Worm (Caenorhabditis elegans) whole organism, late embryonic: ENCODE data around the gene K02D10.4.

ENCODE experiments used
- C08G9.2 ChIP-seq: sonication (generic microtip); optimal IDR thresholded peaks from 2 replicates; lab custom pipeline; 2016; ENCODE audit warnings: mild to moderate bottlenecking, missing genetic modification characterization, moderate library complexity, missing compliant biosample characterization
- Y22D7AL.16 ChIP-seq: sonication (generic microtip); optimal IDR thresholded peaks from 2 replicates; lab custom pipeline; 2016; ENCODE audit warnings: missing genetic modification characterization, missing compliant biosample characterization
- ama-1 ChIP-seq: fragments of 150-350 bp; optimal IDR thresholded peaks from 2 replicates; lab custom pipeline; 2014
- ceh-18 ChIP-seq: sonication (generic microtip); optimal IDR thresholded peaks from 2 replicates; lab custom pipeline; 2016; ENCODE audit warnings: missing genetic modification characterization, missing compliant biosample characterization
- ceh-2 ChIP-seq: sonication (generic microtip); optimal IDR thresholded peaks from 2 replicates; lab custom pipeline; 2016; ENCODE audit warnings: missing genotype, missing genetic modification characterization, missing compliant biosample characterization
- ceh-22 ChIP-seq: sonication (generic microtip); optimal IDR thresholded peaks from 2 replicates; lab custom pipeline; 2017; ENCODE audit warnings: missing biosample characterization, missing genetic modification characterization
- ceh-24 ChIP-seq: sonication (generic microtip); optimal IDR thresholded peaks from 2 replicates; lab custom pipeline; 2016; ENCODE audit warnings: mild to moderate bottlenecking, missing genetic modification characterization, missing compliant biosample characterization
- ceh-30 ChIP-seq: fragments of 150-350 bp; optimal IDR thresholded peaks from 2 replicates; lab custom pipeline; 2014; ENCODE audit warnings: missing biosample characterization, missing genetic modification characterization
- ceh-45 ChIP-seq: fragments of 200-800 bp; sonication (Bioruptor generic); IDR thresholded peaks from 2 replicates; pipeline ENCODE4 v1.3.6; 2022; ENCODE audit warnings: missing genetic modification reagents, missing genetic modification characterization, missing compliant biosample characterization
- ceh-48 ChIP-seq: sonication (generic microtip); optimal IDR thresholded peaks from 2 replicates; lab custom pipeline; 2016; ENCODE audit warnings: missing genetic modification characterization, inconsistent platforms, missing compliant biosample characterization
- ceh-6 ChIP-seq: fragments of 200-800 bp; sonication (Bioruptor generic); optimal IDR thresholded peaks from 2 replicates; lab custom pipeline; 2018; ENCODE audit warnings: mild to moderate bottlenecking, missing genetic modification characterization, missing compliant biosample characterization
- ceh-9 ChIP-seq: sonication (generic microtip); optimal IDR thresholded peaks from 2 replicates; lab custom pipeline; 2016; ENCODE audit warnings: mild to moderate bottlenecking, missing genetic modification characterization, inconsistent platforms, missing compliant biosample characterization
- elt-2 ChIP-seq: sonication (generic microtip); optimal IDR thresholded peaks from 2 replicates; lab custom pipeline; 2016; ENCODE audit warnings: missing genetic modification reagents, missing genetic modification characterization, missing compliant biosample characterization
- ets-4 ChIP-seq: sonication (generic microtip); optimal IDR thresholded peaks from 2 replicates; lab custom pipeline; 2016; ENCODE audit warnings: missing genetic modification characterization, missing compliant biosample characterization
- fax-1 ChIP-seq: sonication (generic microtip); optimal IDR thresholded peaks from 2 replicates; lab custom pipeline; 2016; ENCODE audit warnings: missing genotype, missing genetic modification characterization, missing compliant biosample characterization
- fkh-10 ChIP-seq: fragments of 150-350 bp; optimal IDR thresholded peaks from 2 replicates; lab custom pipeline; 2014; ENCODE audit warnings: missing biosample characterization, missing genetic modification reagents, missing genetic modification characterization
- fkh-6 ChIP-seq: sonication (generic microtip); optimal IDR thresholded peaks from 2 replicates; lab custom pipeline; 2016; ENCODE audit warnings: missing genetic modification characterization, missing compliant biosample characterization
- gmeb-2 ChIP-seq: sonication (generic microtip); optimal IDR thresholded peaks from 2 replicates; lab custom pipeline; 2016; ENCODE audit warnings: missing genetic modification characterization, inconsistent platforms, missing compliant biosample characterization
- hlh-6 ChIP-seq: sonication (generic microtip); optimal IDR thresholded peaks from 2 replicates; lab custom pipeline; 2016; ENCODE audit warnings: missing genotype, missing genetic modification characterization, missing compliant biosample characterization
- hlh-8 ChIP-seq: sonication (generic microtip); optimal IDR thresholded peaks from 2 replicates; lab custom pipeline; 2016; ENCODE audit warnings: missing genotype, missing genetic modification characterization, missing compliant biosample characterization
- lin-11 ChIP-seq: fragments of 200-800 bp; sonication (Bioruptor generic); optimal IDR thresholded peaks from 2 replicates; lab custom pipeline; 2018; ENCODE audit warnings: mild to moderate bottlenecking, missing genetic modification characterization, missing compliant biosample characterization
- madf-2 ChIP-seq: sonication (generic microtip); optimal IDR thresholded peaks from 2 replicates; lab custom pipeline; 2017; ENCODE audit warnings: missing genetic modification characterization, missing compliant biosample characterization
- mec-3 ChIP-seq: sonication (generic microtip); optimal IDR thresholded peaks from 2 replicates; lab custom pipeline; 2016; ENCODE audit warnings: borderline replicate concordance, missing genetic modification characterization, missing compliant biosample characterization
- nfya-1 ChIP-seq: sonication (generic microtip); optimal IDR thresholded peaks from 2 replicates; lab custom pipeline; 2017; ENCODE audit warnings: missing genetic modification characterization, mild to moderate bottlenecking, missing compliant biosample characterization, antibody characterized with exemption, moderate library complexity
- nhr-232 ChIP-seq: sonication (generic microtip); optimal IDR thresholded peaks from 2 replicates; lab custom pipeline; 2016; ENCODE audit warnings: missing genetic modification characterization, missing compliant biosample characterization
- npax-4 ChIP-seq: sonication (generic microtip); optimal IDR thresholded peaks from 2 replicates; lab custom pipeline; 2016; ENCODE audit warnings: missing genetic modification characterization, missing compliant biosample characterization
- odd-2 ChIP-seq: sonication (generic microtip); optimal IDR thresholded peaks from 2 replicates; lab custom pipeline; 2017; ENCODE audit warnings: antibody characterized with exemption, mild to moderate bottlenecking, missing genetic modification characterization, missing compliant biosample characterization
- pag-3 ChIP-seq: sonication (generic microtip); optimal IDR thresholded peaks from 2 replicates; lab custom pipeline; 2016; ENCODE audit warnings: missing compliant biosample characterization, missing genetic modification characterization, borderline replicate concordance
- pat-9 ChIP-seq: fragments of 200-800 bp; sonication (Bioruptor generic); optimal IDR thresholded peaks from 2 replicates; lab custom pipeline; 2018; ENCODE audit warnings: mild to moderate bottlenecking, missing genetic modification characterization, moderate library complexity, missing compliant biosample characterization
- pha-2 ChIP-seq: sonication (generic microtip); optimal IDR thresholded peaks from 2 replicates; lab custom pipeline; 2017; ENCODE audit warnings: mild to moderate bottlenecking, missing genetic modification characterization, missing compliant biosample characterization
- pha-4 ChIP-seq: fragments of 150-350 bp; optimal IDR thresholded peaks from 2 replicates; lab custom pipeline; 2018; ENCODE audit warnings: missing biosample characterization, missing genetic modification reagents, missing genetic modification characterization
- pqm-1 ChIP-seq: sonication (generic microtip); optimal IDR thresholded peaks from 2 replicates; lab custom pipeline; 2016; ENCODE audit warnings: missing genetic modification characterization, missing compliant biosample characterization
- sox-4 ChIP-seq: sonication (generic microtip); optimal IDR thresholded peaks from 2 replicates; lab custom pipeline; 2017; ENCODE audit warnings: mild to moderate bottlenecking, missing genetic modification characterization, inconsistent platforms, missing compliant biosample characterization
- syd-9 ChIP-seq: sonication (generic microtip); optimal IDR thresholded peaks from 2 replicates; lab custom pipeline; 2016; ENCODE audit warnings: mild to moderate bottlenecking, missing genetic modification characterization, moderate library complexity, missing compliant biosample characterization
- ttx-3 ChIP-seq: sonication (generic microtip); optimal IDR thresholded peaks from 2 replicates; lab custom pipeline; 2016; ENCODE audit warnings: missing genetic modification reagents, missing genetic modification characterization, missing compliant biosample characterization
- unc-42 ChIP-seq: sonication (generic microtip); optimal IDR thresholded peaks from 2 replicates; lab custom pipeline; 2016; ENCODE audit warnings: missing genotype, missing genetic modification characterization, missing compliant biosample characterization
- unc-55 ChIP-seq: sonication (generic microtip); optimal IDR thresholded peaks from 2 replicates; lab custom pipeline; 2017; ENCODE audit warnings: missing biosample characterization, missing genetic modification reagents, missing genetic modification characterization
- zip-5 ChIP-seq: sonication (generic microtip); optimal IDR thresholded peaks from 2 replicates; lab custom pipeline; 2016; ENCODE audit warnings: missing genetic modification characterization, missing compliant biosample characterization
- ztf-16 ChIP-seq: sonication (generic microtip); optimal IDR thresholded peaks from 2 replicates; lab custom pipeline; 2017; ENCODE audit warnings: missing genetic modification characterization, missing compliant biosample characterization

The K02D10.4 gene

DNA sequence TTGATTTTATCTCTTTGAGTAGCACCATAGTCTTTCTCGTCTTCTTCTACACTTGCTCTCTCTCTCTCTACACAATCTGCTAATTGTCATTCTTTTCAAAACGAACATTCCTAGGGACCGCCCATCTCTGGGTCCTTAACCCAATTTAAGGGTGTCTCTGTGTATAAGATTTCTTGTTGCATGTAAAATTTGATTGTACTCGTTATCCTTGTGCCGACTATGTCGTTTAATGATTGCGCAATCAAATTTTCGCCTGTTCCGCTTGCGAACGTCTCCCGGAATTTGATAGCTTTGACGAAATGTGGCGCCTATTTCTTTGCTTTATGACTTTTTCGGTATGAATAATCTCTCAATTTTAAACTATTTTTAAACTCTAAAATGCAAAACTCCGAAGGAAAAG lies 31.3 kb upstream of the K02D10.4 start:
- peak; percentile 96 for TF ChIP-seq unc-42 (tag; lab: Kevin White, UChicago)
- no peak for TF ChIP-seq Y22D7AL.16

DNA sequence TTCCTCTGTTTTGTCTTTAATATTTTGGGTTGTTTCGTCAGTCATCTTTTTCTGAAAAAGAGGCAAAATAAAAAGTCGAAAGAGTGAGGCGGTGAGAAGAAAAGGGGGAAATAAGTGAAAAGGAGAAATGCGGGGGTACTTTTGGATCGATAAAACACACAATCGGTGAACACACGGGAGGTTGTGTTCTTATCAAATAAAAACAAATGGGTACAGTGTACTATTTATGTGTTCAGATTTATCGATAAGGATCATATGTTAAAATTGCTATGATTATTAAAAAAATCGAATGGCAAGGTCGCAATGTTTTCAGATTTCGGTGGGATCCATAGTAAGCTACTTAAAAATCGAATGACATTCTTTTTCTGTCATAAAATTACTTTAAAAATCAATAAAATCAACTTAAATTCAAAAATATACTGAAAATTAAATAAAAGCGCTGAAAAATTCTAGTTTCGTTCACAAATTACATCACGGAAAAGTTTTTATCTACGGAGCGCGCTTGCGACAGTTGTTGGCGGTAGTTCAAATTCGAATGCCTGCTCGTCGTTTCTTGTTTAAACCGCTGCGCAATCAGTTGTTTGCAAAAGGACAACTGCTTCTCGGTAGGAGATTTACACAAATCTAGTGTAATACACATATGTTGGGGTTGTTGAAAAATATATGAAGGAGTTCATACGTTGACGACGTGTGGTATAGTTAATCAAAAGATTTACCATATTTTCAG lies 29.6 kb upstream of the K02D10.4 start, which contains the start of gene prx-19:
Gene prx-19 (minus strand): TSS at position 51 of the 727 bp plus-strand sequence.
- peak; percentile 43 for TF ChIP-seq nfya-1 (tag; lab: Kevin White, UChicago)
- TF ChIP-seq unc-42 (tag; lab: Kevin White, UChicago) = peak; percentile 85
- no peak for TF ChIP-seq ceh-45 (GFP tag; lab: Robert Waterston, UW)
- TF ChIP-seq elt-2 (tag; lab: Kevin White, UChicago) = peak; percentile 26
- peak; percentile 15 for TF ChIP-seq unc-55 (GFP tag; lab: Kevin White, UChicago)

DNA sequence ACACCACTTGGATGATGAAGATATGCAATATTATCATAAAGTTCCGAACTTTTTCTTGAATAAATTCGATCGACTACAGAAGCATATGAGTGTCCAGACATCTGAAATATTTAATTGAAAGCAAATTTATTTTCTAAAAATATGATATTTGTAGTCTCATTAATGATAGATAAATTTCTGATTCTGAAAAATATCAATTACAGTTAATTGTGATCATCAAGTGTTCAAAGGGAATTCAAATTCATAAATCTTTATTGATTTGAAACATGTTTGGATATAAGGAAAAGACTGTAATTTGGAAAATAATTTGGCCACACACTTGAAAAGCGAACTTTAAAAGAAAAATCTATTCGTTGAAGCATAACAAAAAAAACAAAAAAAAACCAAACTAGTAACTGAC lies 27.4 kb upstream of the K02D10.4 start, which contains the start of gene F54F2.7:
Gene F54F2.7 (minus strand): TSS at position 101 of the 400 bp plus-strand sequence.
- TF ChIP-seq elt-2 (tag; lab: Kevin White, UChicago) = no peak
- no peak for TF ChIP-seq ceh-18
- no peak for TF ChIP-seq ztf-16 (tag; lab: Kevin White, UChicago)
- TF ChIP-seq hlh-6 (tag; lab: Kevin White, UChicago) = no peak
- no peak for TF ChIP-seq zip-5 (tag; lab: Kevin White, UChicago)

DNA sequence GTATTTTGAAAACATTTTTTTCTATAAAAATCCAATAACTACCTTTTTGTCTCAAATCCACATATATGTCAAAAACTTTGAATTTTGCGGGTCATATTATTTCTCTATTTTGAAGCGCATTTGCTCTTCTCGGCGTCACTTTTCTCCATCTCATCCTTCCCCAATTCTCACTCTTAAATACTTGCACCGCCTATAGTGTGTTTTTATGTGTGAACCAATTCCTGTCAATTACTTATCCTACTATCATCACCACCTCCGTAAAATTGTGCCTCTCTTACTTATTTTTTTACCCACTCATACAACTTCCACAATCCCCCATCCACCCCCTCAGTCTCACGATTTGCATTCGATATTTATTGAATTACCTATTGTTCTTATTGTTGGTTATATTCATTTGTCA lies 26.0 kb upstream of the K02D10.4 start:
- no peak for TF ChIP-seq ceh-22
- no peak for TF ChIP-seq gmeb-2 (tag; lab: Kevin White, UChicago)
- TF ChIP-seq ceh-24 (tag; lab: Kevin White, UChicago) = no peak
- TF ChIP-seq mec-3 (tag; lab: Kevin White, UChicago) = no peak
- TF ChIP-seq fax-1 (tag; lab: Kevin White, UChicago) = no peak
- no peak for TF ChIP-seq ttx-3 (tag; lab: Kevin White, UChicago)
- no peak for TF ChIP-seq ceh-18
- no peak for TF ChIP-seq unc-42 (tag; lab: Kevin White, UChicago)
- no peak for TF ChIP-seq ceh-30
- TF ChIP-seq ama-1 (lab: Kevin White, UChicago) = no peak
- no peak for TF ChIP-seq fkh-6 (tag; lab: Kevin White, UChicago)
- no peak for TF ChIP-seq lin-11 (tag; lab: Kevin White, UChicago)
- TF ChIP-seq npax-4 (tag; lab: Kevin White, UChicago) = no peak
- no peak for TF ChIP-seq ceh-45 (GFP tag; lab: Robert Waterston, UW)
- TF ChIP-seq nfya-1 (tag; lab: Kevin White, UChicago) = no peak
- no peak for TF ChIP-seq elt-2 (tag; lab: Kevin White, UChicago)

DNA sequence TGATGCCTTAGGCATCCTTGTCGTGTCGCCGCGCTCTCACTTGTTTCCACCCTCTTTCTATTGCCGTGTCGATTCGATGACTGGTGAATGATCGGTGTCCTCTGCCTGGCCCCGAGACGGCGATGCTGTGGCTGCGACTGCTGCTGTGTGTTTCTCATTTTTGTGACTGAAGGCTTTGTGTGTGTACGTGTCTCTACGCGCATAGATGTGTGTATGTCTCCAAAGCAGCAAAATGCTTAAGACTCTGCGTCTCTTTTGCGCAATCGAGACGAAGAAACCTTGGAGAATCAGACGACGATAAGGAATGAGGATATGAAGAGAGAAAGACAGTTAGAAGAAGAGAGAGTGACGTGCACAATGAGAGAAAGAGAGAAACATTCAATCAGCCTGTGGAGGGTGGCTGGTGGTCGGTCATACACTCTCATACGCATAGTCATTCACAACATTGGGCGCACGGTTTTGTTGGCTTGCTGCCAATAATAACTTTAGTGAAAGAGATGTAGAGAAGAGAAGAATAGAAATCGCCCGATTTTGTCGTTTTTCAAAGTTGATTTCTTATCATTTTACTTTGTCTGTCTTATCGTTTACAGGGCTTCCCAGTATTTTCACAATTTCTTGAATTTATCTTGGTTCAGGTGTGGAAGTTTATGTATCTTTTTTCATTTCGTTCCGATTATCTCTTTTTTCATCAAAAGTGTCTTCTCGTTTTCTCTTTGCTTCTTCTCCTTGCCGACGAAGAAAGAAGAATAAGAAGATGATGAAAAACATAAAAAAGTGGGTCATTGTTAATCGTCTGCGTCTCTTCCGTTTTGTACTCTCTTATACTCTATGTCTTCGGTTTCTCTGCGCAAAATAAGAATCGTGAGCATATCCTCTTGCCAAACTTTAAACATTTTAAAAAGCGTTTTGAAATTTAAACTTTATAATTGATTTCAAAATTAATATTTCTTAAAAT lies 22.3 kb upstream of the K02D10.4 start:
- TF ChIP-seq syd-9 (peak; percentile 89), madf-2 (tag; lab: Kevin White, UChicago) (no peak), pha-4 (tag; lab: Kevin White, UChicago) (no peak), pag-3 (tag; lab: Kevin White, UChicago) (no peak), gmeb-2 (tag; lab: Kevin White, UChicago) (no peak), ceh-6 (no peak), sox-4 (tag; lab: Kevin White, UChicago) (no peak), hlh-8 (tag; lab: Kevin White, UChicago) (peak; percentile 78), ceh-24 (tag; lab: Kevin White, UChicago) (no peak), npax-4 (tag; lab: Kevin White, UChicago) (no peak), lin-11 (tag; lab: Kevin White, UChicago) (no peak), odd-2 (no peak), fkh-10 (GFP tag; lab: Kevin White, UChicago) (peak; percentile 20), ceh-2 (tag; lab: Kevin White, UChicago) (peak; percentile 66), ceh-48 (tag; lab: Kevin White, UChicago) (no peak), ceh-45 (GFP tag; lab: Robert Waterston, UW) (no peak), ets-4 (tag; lab: Kevin White, UChicago) (peak; percentile 85), pqm-1 (tag; lab: Kevin White, UChicago) (peak; percentile 71), ceh-9 (tag; lab: Kevin White, UChicago) (no peak), ttx-3 (tag; lab: Kevin White, UChicago) (no peak), C08G9.2 (tag; lab: Kevin White, UChicago) (peak; percentile 58), nhr-232 (no peak), hlh-6 (tag; lab: Kevin White, UChicago) (peak; percentile 64), pha-2 (tag; lab: Kevin White, UChicago) (peak; percentile 63), mec-3 (tag; lab: Kevin White, UChicago) (no peak), unc-42 (tag; lab: Kevin White, UChicago) (peak; percentile 84), pat-9 (no peak)
